Fruit fly (Drosophila melanogaster): ENCODE data around the gene Nup153.

The Nup153 gene

DNA sequence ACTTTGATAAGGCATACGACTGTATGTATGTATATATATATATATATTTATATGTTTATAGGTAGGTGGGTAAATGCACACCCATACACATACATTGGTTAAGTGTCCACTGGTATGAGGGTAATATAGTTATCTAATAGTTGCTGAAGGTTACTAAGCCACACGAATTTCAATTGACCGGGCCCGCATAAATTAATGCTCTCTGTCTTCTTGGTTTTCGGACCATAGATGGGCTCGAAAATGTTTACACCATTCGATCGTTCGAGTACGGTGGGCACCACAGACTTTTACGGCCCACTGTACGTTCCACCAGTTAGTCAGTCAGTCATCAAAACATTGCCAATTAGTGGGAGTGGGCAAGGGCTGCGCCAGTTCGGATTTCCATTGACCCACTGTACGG lies 3.6 kb upstream of the Nup153 start:
- TF ChIP-seq CG8159 (tag; optimal IDR thresholded peaks at IDR 0.05) (no peak), CG4496 (GFP tag; IDR thresholded peaks at IDR 0.05) (no peak), D1 (tag; optimal IDR thresholded peaks at IDR 0.05) (no peak), CG9948 (tag; optimal IDR thresholded peaks at IDR 0.05) (no peak), Snoo (tag; optimal IDR thresholded peaks at IDR 0.05) (no peak), CG12605 (GFP tag; IDR thresholded peaks at IDR 0.05) (no peak), CG17806 (tag; optimal IDR thresholded peaks at IDR 0.05) (no peak), Pif1B (GFP tag; optimal IDR thresholded peaks at IDR 0.05) (no peak), fd96Ca (GFP tag; IDR thresholded peaks at IDR 0.05) (no peak), CG13204 (GFP tag; optimal IDR thresholded peaks at IDR 0.05) (no peak), CG14655 (GFP tag; optimal IDR thresholded peaks at IDR 0.05) (no peak)

DNA sequence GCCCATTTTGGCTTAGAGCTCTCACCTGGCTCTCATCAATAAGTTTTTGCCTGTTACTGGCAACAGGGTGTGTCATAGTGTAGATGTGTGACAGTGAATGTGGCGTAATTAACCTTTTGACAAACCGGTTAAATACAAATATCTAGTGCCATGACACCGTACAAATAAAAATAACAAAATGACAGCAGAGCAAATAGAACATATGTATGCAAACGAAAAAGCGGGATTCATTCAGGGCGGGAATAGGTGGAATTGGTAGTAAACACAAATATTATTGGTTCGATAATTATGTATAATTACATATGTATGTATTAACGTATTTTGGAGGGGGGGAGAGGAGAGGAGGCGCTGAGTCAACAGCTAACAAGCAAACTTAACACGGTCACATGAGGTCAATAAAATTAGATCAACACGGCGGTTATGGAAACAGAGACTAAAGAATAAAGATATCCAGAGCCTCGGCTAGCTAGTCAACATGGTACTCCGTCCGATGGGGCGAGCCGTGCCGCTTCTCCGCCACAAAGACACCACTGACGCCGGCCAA lies 2.7 kb upstream of the Nup153 start:
- TF ChIP-seq CG17806 (tag; optimal IDR thresholded peaks at IDR 0.05) (no peak), Pif1B (GFP tag; optimal IDR thresholded peaks at IDR 0.05) (no peak)

DNA sequence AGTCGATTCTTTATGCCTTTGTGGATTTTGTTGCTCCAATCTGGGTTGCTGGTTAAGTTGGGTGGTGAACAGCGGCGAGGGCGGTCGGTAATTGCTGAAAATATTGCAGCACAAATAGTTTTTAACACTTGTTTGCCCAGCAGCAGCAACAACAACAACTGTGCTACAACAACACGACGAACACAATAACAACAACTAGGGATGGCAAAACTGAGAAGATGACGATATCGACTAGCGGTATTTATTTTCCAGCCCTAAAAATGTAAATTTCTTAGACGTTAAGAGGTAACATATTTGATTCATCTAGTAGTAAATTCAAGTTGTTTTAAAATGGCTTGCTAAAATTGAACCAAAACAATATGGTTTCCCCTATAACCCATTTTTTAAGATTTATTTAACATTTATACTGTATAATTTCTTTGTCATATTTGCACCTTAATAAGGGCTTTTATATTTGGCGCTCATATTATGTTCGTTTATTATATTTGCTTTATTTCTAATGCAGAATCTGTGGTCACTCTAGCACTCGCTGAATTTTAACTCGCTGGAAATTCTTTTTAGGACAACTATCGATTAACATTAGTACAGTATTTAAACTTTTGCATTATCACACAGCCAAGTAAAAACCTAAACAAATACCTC lies 584 bp upstream of the Nup153 start:
- TF ChIP-seq CG32121 (GFP tag; IDR thresholded peaks at IDR 0.05): 0 out of 2 replicates have a peak, but pooled peaks have one; percentile 16
- no peak for TF ChIP-seq D1 (tag; optimal IDR thresholded peaks at IDR 0.05)

DNA sequence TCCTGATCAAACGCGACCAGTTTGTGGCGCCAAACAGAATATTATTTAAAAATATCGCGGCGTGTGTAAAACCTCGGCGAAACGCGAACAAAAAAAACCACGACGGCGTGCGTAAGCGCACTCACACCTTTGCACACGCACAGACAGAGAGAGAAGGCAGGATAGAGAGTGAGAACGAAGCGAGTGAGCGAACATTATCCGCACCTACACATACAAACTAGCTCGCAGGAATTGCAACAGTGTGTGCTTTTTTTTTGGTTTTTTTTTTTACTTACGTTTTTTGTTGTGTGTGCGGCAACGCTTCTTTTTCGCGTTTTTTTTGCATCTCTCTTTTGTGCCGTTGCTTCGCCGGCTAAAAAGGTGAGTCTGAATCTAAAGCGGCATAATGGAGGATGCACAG lies 729 bp downstream of the Nup153 start:
- TF ChIP-seq EcR (GFP tag; optimal IDR thresholded peaks at IDR 0.05): peak; percentile 69
- peak; percentile 96 for TF ChIP-seq Pif1B (GFP tag; optimal IDR thresholded peaks at IDR 0.05)
- peak; percentile 92 for TF ChIP-seq Snoo (tag; optimal IDR thresholded peaks at IDR 0.05)
- peak; percentile 89 for TF ChIP-seq CG32121 (GFP tag; IDR thresholded peaks at IDR 0.05)
- peak; percentile 99 for TF ChIP-seq gl (tag; optimal IDR thresholded peaks at IDR 0.05)
- peak; percentile 97 for TF ChIP-seq Pif1A (GFP tag; optimal IDR thresholded peaks at IDR 0.05)
- TF ChIP-seq CG8301 (tag; optimal IDR thresholded peaks at IDR 0.05): peak; percentile 76
- TF ChIP-seq D1 (tag; optimal IDR thresholded peaks at IDR 0.05): no peak
- TF ChIP-seq CG17806 (tag; optimal IDR thresholded peaks at IDR 0.05): peak; percentile 88
- TF ChIP-seq CG13204 (GFP tag; optimal IDR thresholded peaks at IDR 0.05): peak; percentile 98
- TF ChIP-seq CG14655 (GFP tag; optimal IDR thresholded peaks at IDR 0.05): peak; percentile 86
- peak; percentile 92 for TF ChIP-seq CG8159 (tag; optimal IDR thresholded peaks at IDR 0.05)
- peak; percentile 85 for TF ChIP-seq CG9948 (tag; optimal IDR thresholded peaks at IDR 0.05)
- peak; percentile 96 for TF ChIP-seq CG34367 (tag; optimal IDR thresholded peaks at IDR 0.05)
- peak; percentile 91 for TF ChIP-seq Ets98B (GFP tag; IDR thresholded peaks at IDR 0.05)
- TF ChIP-seq CG15710 (tag; optimal IDR thresholded peaks at IDR 0.05): peak; percentile 94
- TF ChIP-seq rn (GFP tag; IDR thresholded peaks at IDR 0.05): peak; percentile 78
- no peak for TF ChIP-seq CG10348 (GFP tag; IDR thresholded peaks at IDR 0.05)
- peak; percentile 93 for TF ChIP-seq fd96Ca (GFP tag; IDR thresholded peaks at IDR 0.05)
- TF ChIP-seq CG12605 (GFP tag; IDR thresholded peaks at IDR 0.05): peak; percentile 99
- TF ChIP-seq CG4496 (GFP tag; IDR thresholded peaks at IDR 0.05): peak; percentile 97

DNA sequence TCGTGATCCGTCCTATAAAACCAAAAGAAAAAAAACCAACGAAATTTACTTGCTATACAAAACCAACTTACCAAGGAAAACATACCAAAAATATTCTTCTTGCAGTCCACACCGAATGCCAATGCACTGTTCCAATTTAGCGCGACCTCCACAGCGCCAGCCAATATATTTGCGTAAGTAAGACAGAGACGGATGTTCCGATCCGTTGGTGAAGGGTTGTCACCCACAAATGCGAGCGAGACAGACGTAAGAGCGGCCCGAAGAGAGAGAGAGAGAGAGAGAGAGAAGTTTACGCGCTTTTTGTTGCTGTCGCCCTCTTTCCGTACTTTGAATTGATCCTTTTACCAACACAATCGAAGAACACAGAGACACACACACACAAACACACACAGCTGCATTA lies 8.8 kb downstream of the Nup153 start:
- TF ChIP-seq CG9948 (tag; optimal IDR thresholded peaks at IDR 0.05) (no peak), CG14655 (GFP tag; optimal IDR thresholded peaks at IDR 0.05) (no peak), EcR (GFP tag; optimal IDR thresholded peaks at IDR 0.05) (peak; percentile 37), Ets98B (GFP tag; IDR thresholded peaks at IDR 0.05) (no peak), CG34367 (tag; optimal IDR thresholded peaks at IDR 0.05) (no peak), Snoo (tag; optimal IDR thresholded peaks at IDR 0.05) (no peak), CG15710 (tag; optimal IDR thresholded peaks at IDR 0.05) (no peak), CG17806 (tag; optimal IDR thresholded peaks at IDR 0.05) (no peak), Pif1A (GFP tag; optimal IDR thresholded peaks at IDR 0.05) (no peak), CG8301 (tag; optimal IDR thresholded peaks at IDR 0.05) (no peak), gl (tag; optimal IDR thresholded peaks at IDR 0.05) (no peak), Pif1B (GFP tag; optimal IDR thresholded peaks at IDR 0.05) (no peak), CG13204 (GFP tag; optimal IDR thresholded peaks at IDR 0.05) (peak; percentile 0), fd96Ca (GFP tag; IDR thresholded peaks at IDR 0.05) (no peak), D1 (tag; optimal IDR thresholded peaks at IDR 0.05) (no peak)

DNA sequence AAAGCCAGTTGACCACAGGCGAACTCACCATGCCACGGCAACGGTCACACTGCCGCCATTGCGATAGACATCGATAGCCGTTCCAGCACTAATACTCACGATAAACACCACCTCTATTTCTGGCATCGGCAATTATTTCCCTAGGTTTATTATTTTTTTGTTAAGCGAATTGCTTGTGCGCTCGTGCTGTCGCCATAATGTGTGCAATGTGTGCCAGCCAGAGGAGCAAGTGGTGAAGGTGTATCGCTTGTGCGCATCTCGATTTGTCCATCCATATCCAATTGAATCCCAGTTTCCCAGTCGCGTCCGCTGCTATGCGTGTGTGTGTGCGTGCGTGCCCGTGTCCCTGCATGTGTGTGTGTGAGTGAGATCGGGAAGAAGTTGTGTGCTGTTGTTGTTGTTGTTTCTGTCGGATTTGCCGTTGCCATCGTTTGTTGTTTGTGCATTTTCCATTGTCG lies 11.6 kb downstream of the Nup153 start, which contains the start of gene mbt:
mbt (plus strand) TSS at position 85 of the 458 bp plus-strand sequence.
- peak; percentile 40 for TF ChIP-seq CG13204 (GFP tag; optimal IDR thresholded peaks at IDR 0.05)
- no peak for TF ChIP-seq CG17806 (tag; optimal IDR thresholded peaks at IDR 0.05)
- no peak for TF ChIP-seq CG32121 (GFP tag; IDR thresholded peaks at IDR 0.05)
- no peak for TF ChIP-seq CG8159 (tag; optimal IDR thresholded peaks at IDR 0.05)
- no peak for TF ChIP-seq fd96Ca (GFP tag; IDR thresholded peaks at IDR 0.05)
- no peak for TF ChIP-seq CG10348 (GFP tag; IDR thresholded peaks at IDR 0.05)
- TF ChIP-seq EcR (GFP tag; optimal IDR thresholded peaks at IDR 0.05): peak; percentile 21
- no peak for TF ChIP-seq CG8301 (tag; optimal IDR thresholded peaks at IDR 0.05)

Data from whole organism, pupa.